Fruit fly (Drosophila melanogaster) whole organism, embryonic: ENCODE measurements around the gene CG43447.
A peak's percentile ranks its signal among the peaks of the same experiment; 100 is the strongest.

Experiments
- CG1024 ChIP-seq: fragments of 200-800 bp; sonication (Bioruptor generic); IDR thresholded peaks from 2 replicates; pipeline ENCODE4 v1.3.6; 2022; ENCODE audit warnings: missing biosample characterization, missing genetic modification characterization
- CG10267 ChIP-seq: fragments of 200-800 bp; sonication (Bioruptor generic); optimal IDR thresholded peaks from 2 replicates; lab custom pipeline; 2018; ENCODE audit warnings: missing biosample characterization, mild to moderate bottlenecking, missing genetic modification characterization, moderate library complexity
- CG10654 ChIP-seq: fragments of 200-800 bp; sonication (Bioruptor generic); optimal IDR thresholded peaks from 2 replicates; lab custom pipeline; 2016; ENCODE audit warnings: missing biosample characterization, missing genetic modification characterization
- CG10959 ChIP-seq: fragments of 200-800 bp; sonication (Bioruptor generic); IDR thresholded peaks from 2 replicates; pipeline ENCODE4 v1.3.6; 2022; ENCODE audit warnings: missing biosample characterization, missing genetic modification characterization
- CG13624 ChIP-seq: fragments of 200-800 bp; sonication (Bioruptor generic); optimal IDR thresholded peaks from 2 replicates; lab custom pipeline; 2016; ENCODE audit warnings: missing biosample characterization, missing genetic modification characterization
- CG1529 ChIP-seq: fragments of 200-800 bp; sonication (Bioruptor generic); optimal IDR thresholded peaks from 3 replicates; lab custom pipeline; 2018; ENCODE audit warnings: missing biosample characterization, missing genetic modification characterization
- CG15696 ChIP-seq: fragments of 200-800 bp; sonication (Bioruptor generic); optimal IDR thresholded peaks from 2 replicates; lab custom pipeline; 2019; ENCODE audit warnings: missing biosample characterization, mild to moderate bottlenecking, missing genetic modification characterization, moderate library complexity
- CG2199 ChIP-seq: fragments of 200-800 bp; sonication (Bioruptor generic); IDR thresholded peaks from 3 replicates; pipeline ENCODE4 v1.3.6; 2022; ENCODE audit warnings: missing biosample characterization, missing genetic modification characterization
- CG2712 ChIP-seq: fragments of 200-800 bp; optimal IDR thresholded peaks from 3 replicates; lab custom pipeline; 2019; ENCODE audit warnings: missing biosample characterization, mild to moderate bottlenecking, missing genetic modification characterization, moderate library complexity
- CG2875 ChIP-seq: fragments of 200-800 bp; sonication (Bioruptor generic); optimal IDR thresholded peaks from 2 replicates; lab custom pipeline; 2017; ENCODE audit warnings: missing biosample characterization, mild to moderate bottlenecking, missing genetic modification characterization, missing genetic modification reagents
- CG30020 ChIP-seq: fragments of 200-800 bp; optimal IDR thresholded peaks from 2 replicates; lab custom pipeline; 2019; ENCODE audit warnings: missing biosample characterization, mild to moderate bottlenecking, missing genetic modification characterization, moderate library complexity
- CG31224 ChIP-seq: fragments of 200-800 bp; sonication (Bioruptor generic); IDR thresholded peaks from 2 replicates; pipeline ENCODE4 v1.3.6; 2022; ENCODE audit warnings: missing biosample characterization, missing genetic modification characterization
- CG3163 ChIP-seq: fragments of 200-800 bp; sonication (Bioruptor generic); optimal IDR thresholded peaks from 3 replicates; lab custom pipeline; 2016; ENCODE audit warnings: missing biosample characterization, missing genetic modification characterization
- CG6254 ChIP-seq: fragments of 200-800 bp; sonication (Bioruptor generic); optimal IDR thresholded peaks from 3 replicates; lab custom pipeline; 2017; ENCODE audit warnings: mild to moderate bottlenecking, missing biosample characterization, missing genetic modification reagents, missing genetic modification characterization
- CG6654 ChIP-seq: fragments of 200-800 bp; sonication (Bioruptor generic); optimal IDR thresholded peaks from 2 replicates; lab custom pipeline; 2017; ENCODE audit warnings: missing biosample characterization, mild to moderate bottlenecking, missing genetic modification characterization
- CG6791 ChIP-seq: fragments of 200-800 bp; sonication (Bioruptor generic); IDR thresholded peaks from 3 replicates; pipeline ENCODE4 v1.3.6; 2022; ENCODE audit warnings: missing biosample characterization, missing genetic modification characterization; ENCODE audit not compliant: partially characterized antibody
- CG7963 ChIP-seq: fragments of 200-800 bp; sonication (Bioruptor generic); IDR thresholded peaks from 3 replicates; pipeline ENCODE4 v1.3.6; 2022; ENCODE audit warnings: missing biosample characterization, missing genetic modification characterization; ENCODE audit not compliant: partially characterized antibody
- CG7987 ChIP-seq: fragments of 200-800 bp; sonication (Bioruptor generic); optimal IDR thresholded peaks from 2 replicates; lab custom pipeline; 2018; ENCODE audit warnings: missing biosample characterization, mild to moderate bottlenecking, missing genetic modification characterization, moderate library complexity
- CG8089 ChIP-seq: fragments of 200-800 bp; sonication (Bioruptor generic); optimal IDR thresholded peaks from 3 replicates; lab custom pipeline; 2016; ENCODE audit warnings: missing biosample characterization, missing genetic modification characterization
- CG9215 ChIP-seq: fragments of 200-800 bp; sonication (Bioruptor generic); IDR thresholded peaks from 2 replicates; pipeline ENCODE4 v1.3.6; 2022; ENCODE audit warnings: missing biosample characterization, missing genetic modification characterization
- CG9876 ChIP-seq: fragments of 200-800 bp; sonication (Bioruptor generic); optimal IDR thresholded peaks from 2 replicates; lab custom pipeline; 2016; ENCODE audit warnings: missing biosample characterization, missing genetic modification characterization
- CTCF ChIP-seq: fragments of 200-800 bp; sonication (Bioruptor generic); optimal IDR thresholded peaks from 2 replicates; lab custom pipeline; 2017; ENCODE audit warnings: missing biosample characterization, mild to moderate bottlenecking, missing genetic modification characterization, moderate library complexity
- Doc3 ChIP-seq: fragments of 200-800 bp; sonication (Bioruptor generic); IDR thresholded peaks from 3 replicates; pipeline ENCODE4 v1.3.6; 2022; ENCODE audit warnings: missing biosample characterization, missing genetic modification characterization; ENCODE audit not compliant: partially characterized antibody
- HLH4C ChIP-seq: fragments of 200-800 bp; sonication (Bioruptor generic); IDR thresholded peaks from 3 replicates; pipeline ENCODE4 v1.3.6; 2022; ENCODE audit warnings: missing biosample characterization, missing genetic modification characterization; ENCODE audit not compliant: partially characterized antibody
- HmgZ ChIP-seq: fragments of 200-800 bp; sonication (Bioruptor generic); optimal IDR thresholded peaks from 2 replicates; lab custom pipeline; 2018; ENCODE audit warnings: missing biosample characterization, mild to moderate bottlenecking, missing genetic modification characterization
- Mad ChIP-seq: fragments of 200-800 bp; sonication (Bioruptor generic); optimal IDR thresholded peaks from 2 replicates; lab custom pipeline; 2016; ENCODE audit warnings: missing biosample characterization, missing genetic modification characterization
- NC2β ChIP-seq: fragments of 200-800 bp; sonication (Bioruptor generic); optimal IDR thresholded peaks from 2 replicates; lab custom pipeline; 2016; ENCODE audit warnings: missing biosample characterization, missing genetic modification characterization
- Sry-β ChIP-seq: fragments of 200-800 bp; sonication (Bioruptor generic); optimal IDR thresholded peaks from 2 replicates; lab custom pipeline; 2018; ENCODE audit warnings: missing biosample characterization, mild to moderate bottlenecking, missing genetic modification characterization, moderate library complexity
- TFAM ChIP-seq: fragments of 200-800 bp; sonication (Bioruptor generic); optimal IDR thresholded peaks from 2 replicates; lab custom pipeline; 2017; ENCODE audit warnings: missing biosample characterization, missing genetic modification characterization, inconsistent platforms
- Xrp1 ChIP-seq: fragments of 200-800 bp; sonication (Bioruptor generic); IDR thresholded peaks from 2 replicates; pipeline ENCODE4 v1.3.6; 2022; ENCODE audit warnings: missing biosample characterization, missing genetic modification characterization
- YL-1 ChIP-seq: fragments of 200-800 bp; sonication (Bioruptor generic); optimal IDR thresholded peaks from 3 replicates; lab custom pipeline; 2017; ENCODE audit warnings: missing biosample characterization, mild to moderate bottlenecking, missing genetic modification characterization
- ash1 ChIP-seq: fragments of 200-800 bp; sonication (Bioruptor generic); optimal IDR thresholded peaks from 2 replicates; lab custom pipeline; 2018; ENCODE audit warnings: missing biosample characterization, mild to moderate bottlenecking, missing genetic modification characterization
- bbx ChIP-seq: fragments of 200-800 bp; sonication (Bioruptor generic); IDR thresholded peaks from 2 replicates; pipeline ENCODE4 v1.3.6; 2022; ENCODE audit warnings: missing biosample characterization, missing genetic modification characterization; ENCODE audit not compliant: partially characterized antibody
- bsh ChIP-seq, 2 experiments: fragments of 200-800 bp; sonication (Bioruptor generic); optimal IDR thresholded peaks; 2 replicates each; lab custom pipeline; 2017 to 2018; ENCODE audit warnings: mild to moderate bottlenecking in 2 of 2, missing biosample characterization in 2 of 2, missing genetic modification characterization in 2 of 2, moderate library complexity in 1 of 2
- dmrt11E ChIP-seq: fragments of 200-800 bp; sonication (Bioruptor generic); optimal IDR thresholded peaks from 3 replicates; lab custom pipeline; 2018; ENCODE audit warnings: missing biosample characterization, mild to moderate bottlenecking, missing genetic modification characterization, moderate library complexity
- gcm2 ChIP-seq: fragments of 200-800 bp; sonication (Bioruptor generic); optimal IDR thresholded peaks from 2 replicates; lab custom pipeline; 2016; ENCODE audit warnings: missing biosample characterization, missing genetic modification characterization
- lab ChIP-seq: fragments of 200-800 bp; sonication (Bioruptor generic); optimal IDR thresholded peaks from 3 replicates; lab custom pipeline; 2017; ENCODE audit warnings: missing biosample characterization, missing genetic modification characterization, mild to moderate bottlenecking, moderate library complexity, missing genetic modification reagents
- lbe ChIP-seq: fragments of 200-800 bp; sonication (Bioruptor generic); optimal IDR thresholded peaks from 2 replicates; lab custom pipeline; 2016; ENCODE audit warnings: missing biosample characterization, mild to moderate bottlenecking, missing genetic modification characterization
- mld ChIP-seq: fragments of 200-800 bp; sonication (Bioruptor generic); IDR thresholded peaks from 3 replicates; pipeline ENCODE4 v1.3.6; 2022; ENCODE audit warnings: missing biosample characterization, missing genetic modification characterization; ENCODE audit not compliant: partially characterized antibody
- scrt ChIP-seq: fragments of 200-800 bp; sonication (Bioruptor generic); optimal IDR thresholded peaks from 2 replicates; lab custom pipeline; 2018; ENCODE audit warnings: missing biosample characterization, mild to moderate bottlenecking, missing genetic modification characterization, moderate library complexity
- sd ChIP-seq: fragments of 200-800 bp; sonication (Bioruptor generic); optimal IDR thresholded peaks from 3 replicates; lab custom pipeline; 2018; ENCODE audit warnings: missing biosample characterization, mild to moderate bottlenecking, missing genetic modification characterization, moderate library complexity
- sisA ChIP-seq: fragments of 200-800 bp; sonication (Bioruptor generic); IDR thresholded peaks from 2 replicates; pipeline ENCODE4 v1.3.6; 2022; ENCODE audit warnings: missing biosample characterization, missing genetic modification characterization
- slp2 ChIP-seq: fragments of 200-800 bp; sonication (Bioruptor generic); optimal IDR thresholded peaks from 2 replicates; lab custom pipeline; 2016; ENCODE audit warnings: missing biosample characterization, missing genetic modification characterization
- sna ChIP-seq: fragments of 200-800 bp; sonication (Bioruptor generic); IDR thresholded peaks from 2 replicates; pipeline ENCODE4 v1.3.6; 2022; ENCODE audit warnings: missing biosample characterization, missing genetic modification characterization; ENCODE audit not compliant: partially characterized antibody
- so ChIP-seq: fragments of 200-800 bp; sonication (Bioruptor generic); IDR thresholded peaks from 3 replicates; pipeline ENCODE4 v1.3.6; 2022; ENCODE audit warnings: missing biosample characterization, missing genetic modification characterization
- trem ChIP-seq: fragments of 200-800 bp; optimal IDR thresholded peaks from 3 replicates; lab custom pipeline; 2019; ENCODE audit warnings: missing biosample characterization, mild to moderate bottlenecking, missing genetic modification characterization, moderate library complexity
- trh ChIP-seq: fragments of 200-800 bp; sonication (Bioruptor generic); optimal IDR thresholded peaks from 2 replicates; lab custom pipeline; 2016; ENCODE audit warnings: missing biosample characterization, missing genetic modification characterization
- ttk ChIP-seq: fragments of 200-800 bp; sonication (Bioruptor generic); IDR thresholded peaks from 2 replicates; pipeline ENCODE4 v2.1.2; 2022; ENCODE audit warnings: missing biosample characterization, missing genetic modification characterization
- tx ChIP-seq: fragments of 200-800 bp; sonication (Bioruptor generic); optimal IDR thresholded peaks from 2 replicates; lab custom pipeline; 2016; ENCODE audit warnings: missing biosample characterization, missing genetic modification characterization
- usp ChIP-seq: fragments of >200 bp; optimal IDR thresholded peaks from 2 replicates; lab custom pipeline; 2017; ENCODE audit warnings: missing biosample characterization, missing genetic modification characterization
- vfl ChIP-seq: fragments of 200-800 bp; sonication (Bioruptor generic); optimal IDR thresholded peaks from 2 replicates; lab custom pipeline; 2016; ENCODE audit warnings: missing biosample characterization, missing genetic modification characterization
- zen2 ChIP-seq: fragments of 200-800 bp; sonication (Bioruptor generic); IDR thresholded peaks from 3 replicates; pipeline ENCODE4 v1.3.6; 2022; ENCODE audit warnings: missing biosample characterization, missing genetic modification characterization; ENCODE audit not compliant: partially characterized antibody

The CG43447 gene

dm6 chr3R:27440628-27441027 lies 516 bp downstream of the CG43447 start, which contains the start of gene CG44290 (continued):
- TF ChIP-seq Doc3 (GFP tag; lab: Robert Waterston, UW): no peak
- TF ChIP-seq trh (GFP tag; lab: Kevin White, UChicago): no peak
- no peak for TF ChIP-seq CG10654 (GFP tag; lab: Kevin White, UChicago)
- TF ChIP-seq dmrt11E (tag; lab: Kevin White, UChicago): peak; percentile 77
- TF ChIP-seq bsh (GFP tag; optimal IDR thresholded peaks at IDR 0.05; lab: Kevin White, UChicago): peak in 1 of 2 experiments; percentile 72
- no peak for TF ChIP-seq CG13624
- TF ChIP-seq CG9215 (GFP tag; lab: Robert Waterston, UW): no peak
- no peak for TF ChIP-seq CG3163 (GFP tag; lab: Kevin White, UChicago)
- peak; percentile 83 for TF ChIP-seq Xrp1 (GFP tag; lab: Robert Waterston, UW)
- TF ChIP-seq lab (GFP tag; lab: Kevin White, UChicago): peak; percentile 18
- TF ChIP-seq sisA (GFP tag; lab: Robert Waterston, UW): 0 out of 2 replicates have a peak, but pooled peaks have one; percentile 30
- TF ChIP-seq Mad (GFP tag; lab: Kevin White, UChicago): no peak
- TF ChIP-seq usp (GFP tag; lab: Kevin White, UChicago): no peak
- TF ChIP-seq TFAM (GFP tag; lab: Kevin White, UChicago): no peak
- TF ChIP-seq so (GFP tag; lab: Robert Waterston, UW): no peak
- TF ChIP-seq CTCF (GFP tag; lab: Kevin White, UChicago): no peak
- TF ChIP-seq CG9876 (GFP tag; lab: Kevin White, UChicago): no peak
- TF ChIP-seq vfl: no peak
- peak; percentile 37 for TF ChIP-seq CG15696
- TF ChIP-seq trem (tag; lab: Kevin White, UChicago): peak; percentile 52
- TF ChIP-seq tx (GFP tag; lab: Kevin White, UChicago): no peak
- TF ChIP-seq lbe (GFP tag; lab: Kevin White, UChicago): no peak
- TF ChIP-seq ash1 (GFP tag; lab: Kevin White, UChicago): no peak
- TF ChIP-seq sna: no peak
- TF ChIP-seq sd (tag; lab: Kevin White, UChicago): no peak
- no peak for TF ChIP-seq bbx
- TF ChIP-seq CG6791: no peak
- no peak for TF ChIP-seq zen2 (GFP tag; lab: Robert Waterston, UW)
- TF ChIP-seq YL-1 (GFP tag; lab: Kevin White, UChicago): no peak
- peak; percentile 58 for TF ChIP-seq CG10959 (GFP tag; lab: Robert Waterston, UW)
- no peak for TF ChIP-seq CG30020
- TF ChIP-seq CG2199 (GFP tag; lab: Robert Waterston, UW): no peak
- peak; percentile 21 for TF ChIP-seq slp2 (GFP tag; lab: Kevin White, UChicago)
- no peak for TF ChIP-seq Sry-β (GFP tag; lab: Kevin White, UChicago)
- TF ChIP-seq CG1024: no peak
- peak; percentile 4 for TF ChIP-seq NC2β (GFP tag; lab: Kevin White, UChicago)
- TF ChIP-seq CG2712 (tag; lab: Kevin White, UChicago): peak; percentile 87
- TF ChIP-seq CG2875 (GFP tag; lab: Kevin White, UChicago): no peak
- no peak for TF ChIP-seq HmgZ
- TF ChIP-seq CG1529: peak; percentile 25
- TF ChIP-seq CG7987 (GFP tag; lab: Kevin White, UChicago): no peak
- no peak for TF ChIP-seq scrt (GFP tag; lab: Kevin White, UChicago)
- TF ChIP-seq CG31224 (GFP tag; lab: Robert Waterston, UW): no peak
- TF ChIP-seq gcm2: no peak
- no peak for TF ChIP-seq HLH4C
- TF ChIP-seq ttk (GFP tag; lab: Robert Waterston, UW): no peak
- TF ChIP-seq CG10267: peak; percentile 69
- TF ChIP-seq CG6254 (GFP tag; lab: Kevin White, UChicago): peak; percentile 59
- TF ChIP-seq CG8089 (GFP tag; lab: Kevin White, UChicago): no peak
- no peak for TF ChIP-seq CG7963 (GFP tag; lab: Robert Waterston, UW)
- no peak for TF ChIP-seq CG6654
- no peak for TF ChIP-seq mld (GFP tag; lab: Robert Waterston, UW)
